Worm (Caenorhabditis elegans) whole organism, L1 larva: ENCODE results near the gene F41D9.2.

Experiments
- F16B12.6 ChIP-seq: fragments of 150-350 bp; optimal IDR thresholded peaks from 2 replicates; lab custom pipeline; 2014; ENCODE audit warnings: missing biosample characterization, missing genetic modification characterization
- aha-1 ChIP-seq: fragments of 150-350 bp; optimal IDR thresholded peaks from 2 replicates; lab custom pipeline; 2014; ENCODE audit warnings: missing biosample characterization, missing genetic modification characterization
- alr-1 ChIP-seq: fragments of 200-800 bp; sonication (Bioruptor generic); optimal IDR thresholded peaks from 2 replicates; lab custom pipeline; 2018; ENCODE audit warnings: borderline replicate concordance, mild to moderate bottlenecking, missing genetic modification characterization, missing compliant biosample characterization
- aly-2 ChIP-seq: fragments of 150-350 bp; optimal IDR thresholded peaks from 2 replicates; lab custom pipeline; 2014; ENCODE audit warnings: missing biosample characterization, missing genetic modification characterization
- ama-1 ChIP-seq: fragments of 150-350 bp; optimal IDR thresholded peaks from 2 replicates; lab custom pipeline; 2014
- blmp-1 ChIP-seq: fragments of 150-350 bp; optimal IDR thresholded peaks from 2 replicates; lab custom pipeline; 2014; ENCODE audit warnings: missing biosample characterization, missing genetic modification characterization
- ceh-63 ChIP-seq: fragments of 200-800 bp; sonication (Bioruptor generic); optimal IDR thresholded peaks from 2 replicates; lab custom pipeline; 2018; ENCODE audit warnings: mild to moderate bottlenecking, missing genetic modification characterization, missing compliant biosample characterization
- ceh-88 ChIP-seq: fragments of 200-800 bp; sonication (Bioruptor generic); IDR thresholded peaks from 2 replicates; pipeline ENCODE4 v1.3.6; 2022; ENCODE audit warnings: missing genetic modification characterization, missing compliant biosample characterization
- ceh-90 ChIP-seq: sonication (generic microtip); optimal IDR thresholded peaks from 2 replicates; lab custom pipeline; 2016; ENCODE audit warnings: missing genetic modification characterization, missing compliant biosample characterization
- dsc-1 ChIP-seq: sonication (generic microtip); optimal IDR thresholded peaks from 2 replicates; lab custom pipeline; 2016; ENCODE audit warnings: mild to moderate bottlenecking, missing genetic modification characterization, missing compliant biosample characterization
- efl-1 ChIP-seq, 4 experiments: fragments of 150-350 bp; optimal IDR thresholded peaks in 3 of 4; peaks in 1 of 4; 1 replicate in 1 of 4; 2 replicates in 3 of 4; lab custom pipeline; 2014; ENCODE audit warnings: missing biosample characterization in 2 of 4, missing genetic modification characterization in 2 of 4, missing genetic modification reagents in 2 of 4
- efl-3 ChIP-seq: fragments of 200-800 bp; sonication (Bioruptor generic); optimal IDR thresholded peaks from 2 replicates; lab custom pipeline; 2018; ENCODE audit warnings: mild to moderate bottlenecking, missing genetic modification characterization, missing compliant biosample characterization
- egl-13 ChIP-seq: sonication (generic microtip); optimal IDR thresholded peaks from 2 replicates; lab custom pipeline; 2016; ENCODE audit warnings: missing genotype, missing genetic modification reagents, missing genetic modification characterization, missing compliant biosample characterization
- ets-5 ChIP-seq: fragments of 200-800 bp; sonication (Bioruptor generic); IDR thresholded peaks from 2 replicates; pipeline ENCODE4 v1.3.6; 2022; ENCODE audit warnings: missing genetic modification characterization, missing compliant biosample characterization
- fkh-4 ChIP-seq: sonication (generic microtip); optimal IDR thresholded peaks from 2 replicates; lab custom pipeline; 2016; ENCODE audit warnings: missing compliant biosample characterization, missing genetic modification characterization, borderline replicate concordance
- grh-1 ChIP-seq: fragments of 200-800 bp; sonication (Bioruptor generic); IDR thresholded peaks from 2 replicates; pipeline ENCODE4 v1.3.6; 2022; ENCODE audit warnings: missing genetic modification reagents, missing genetic modification characterization, missing compliant biosample characterization
- hlh-17 ChIP-seq: fragments of 200-800 bp; sonication (Bioruptor generic); optimal IDR thresholded peaks from 2 replicates; lab custom pipeline; 2018; ENCODE audit warnings: missing genetic modification characterization, mild to moderate bottlenecking, missing compliant biosample characterization, moderate library complexity, borderline replicate concordance
- hlh-4 ChIP-seq: sonication (generic microtip); optimal IDR thresholded peaks from 2 replicates; lab custom pipeline; 2016; ENCODE audit warnings: mild to moderate bottlenecking, missing genetic modification characterization, missing compliant biosample characterization
- hpl-2 ChIP-seq: fragments of 150-350 bp; optimal IDR thresholded peaks from 2 replicates; lab custom pipeline; 2014; ENCODE audit warnings: missing biosample characterization, missing genetic modification reagents, missing genetic modification characterization
- irx-1 ChIP-seq: sonication (generic microtip); optimal IDR thresholded peaks from 2 replicates; lab custom pipeline; 2016; ENCODE audit warnings: missing genetic modification characterization, missing compliant biosample characterization
- isw-1 ChIP-seq: fragments of 200-800 bp; sonication (Bioruptor generic); IDR thresholded peaks from 2 replicates; pipeline ENCODE4 v1.3.6; 2022; ENCODE audit warnings: missing genetic modification characterization, missing compliant biosample characterization
- lin-13 ChIP-seq: fragments of 150-350 bp; optimal IDR thresholded peaks from 2 replicates; lab custom pipeline; 2014; ENCODE audit warnings: missing biosample characterization, missing genetic modification reagents, missing genetic modification characterization
- lin-14 ChIP-seq: fragments of 200-800 bp; sonication (Bioruptor generic); optimal IDR thresholded peaks from 2 replicates; lab custom pipeline; 2018; ENCODE audit warnings: mild to moderate bottlenecking, missing genetic modification characterization, moderate library complexity, missing compliant biosample characterization
- lin-15B ChIP-seq: fragments of 150-350 bp; sonication (generic microtip); optimal IDR thresholded peaks from 3 replicates; lab custom pipeline; 2014; ENCODE audit warnings: missing biosample characterization, missing genetic modification characterization
- lin-35 ChIP-seq, 2 experiments: fragments of 150-350 bp; optimal IDR thresholded peaks; 2 replicates each; lab custom pipeline; 2014; ENCODE audit warnings: missing biosample characterization in 2 of 2, missing genetic modification characterization in 2 of 2, missing genetic modification reagents in 2 of 2
- lin-39 ChIP-seq: fragments of 150-350 bp; optimal IDR thresholded peaks from 2 replicates; lab custom pipeline; 2014; ENCODE audit warnings: missing biosample characterization, missing genetic modification reagents, missing genetic modification characterization
- lsy-2 ChIP-seq, 2 experiments: fragments of 150-350 bp; optimal IDR thresholded peaks; 2 replicates each; lab custom pipeline; 2014; ENCODE audit warnings: missing biosample characterization in 2 of 2, missing genetic modification characterization in 2 of 2
- mab-9 ChIP-seq: fragments of 200-800 bp; sonication (Bioruptor generic); IDR thresholded peaks from 2 replicates; pipeline ENCODE4 v1.3.6; 2022; ENCODE audit warnings: missing genetic modification reagents, missing genetic modification characterization, missing compliant biosample characterization
- mep-1 ChIP-seq: fragments of 150-350 bp; optimal IDR thresholded peaks from 2 replicates; lab custom pipeline; 2014; ENCODE audit warnings: missing biosample characterization, missing genetic modification characterization
- nhr-12 ChIP-seq: sonication (generic microtip); optimal IDR thresholded peaks from 2 replicates; lab custom pipeline; 2017; ENCODE audit warnings: missing biosample characterization, missing genetic modification characterization
- nhr-71 ChIP-seq: sonication (generic microtip); optimal IDR thresholded peaks from 2 replicates; lab custom pipeline; 2016; ENCODE audit warnings: mild to moderate bottlenecking, missing genetic modification characterization, moderate library complexity, missing compliant biosample characterization
- nhr-76 ChIP-seq: sonication (generic microtip); optimal IDR thresholded peaks from 2 replicates; lab custom pipeline; 2017; ENCODE audit warnings: missing biosample characterization, missing genetic modification characterization
- nhr-84 ChIP-seq: sonication (generic microtip); optimal IDR thresholded peaks from 2 replicates; lab custom pipeline; 2017; ENCODE audit warnings: missing biosample characterization, missing genetic modification characterization
- nhr-85 ChIP-seq: sonication (generic microtip); peaks from one replicate; lab custom pipeline; 2016; ENCODE audit warnings: missing genetic modification characterization, inconsistent platforms, missing compliant biosample characterization
- nhr-90 ChIP-seq: sonication (generic microtip); optimal IDR thresholded peaks from 2 replicates; lab custom pipeline; 2016; ENCODE audit warnings: mild to moderate bottlenecking, missing genetic modification characterization, missing compliant biosample characterization; ENCODE audit not compliant: poor library complexity
- pag-3 ChIP-seq: sonication (generic microtip); optimal IDR thresholded peaks from 2 replicates; lab custom pipeline; 2017; ENCODE audit warnings: missing genetic modification characterization, mild to moderate bottlenecking, missing compliant biosample characterization, antibody characterized with exemption, borderline replicate concordance; ENCODE audit not compliant: insufficient read depth
- pqm-1 ChIP-seq: sonication (generic microtip); optimal IDR thresholded peaks from 3 replicates; lab custom pipeline; 2017; ENCODE audit warnings: missing biosample characterization, missing genetic modification characterization
- snpc-4 ChIP-seq: fragments of 150-350 bp; optimal IDR thresholded peaks from 2 replicates; lab custom pipeline; 2014; ENCODE audit warnings: missing biosample characterization, missing genetic modification characterization
- tbx-2 ChIP-seq: sonication (generic microtip); optimal IDR thresholded peaks from 2 replicates; lab custom pipeline; 2016; ENCODE audit warnings: missing genetic modification characterization, missing compliant biosample characterization
- unc-130 ChIP-seq: fragments of 150-350 bp; optimal IDR thresholded peaks from 2 replicates; lab custom pipeline; 2017; ENCODE audit warnings: missing biosample characterization, missing genetic modification characterization, inconsistent platforms
- unc-30 ChIP-seq: sonication (generic microtip); optimal IDR thresholded peaks from 2 replicates; lab custom pipeline; 2017; ENCODE audit warnings: missing biosample characterization, missing genetic modification characterization
- unc-62 ChIP-seq: fragments of 150-350 bp; optimal IDR thresholded peaks from 2 replicates; lab custom pipeline; 2014; ENCODE audit warnings: missing biosample characterization, missing genetic modification reagents, missing genetic modification characterization
- unc-98 ChIP-seq: fragments of 200-800 bp; sonication (Bioruptor generic); IDR thresholded peaks from 2 replicates; pipeline ENCODE4 v1.3.6; 2022; ENCODE audit warnings: missing genetic modification characterization, missing compliant biosample characterization
- zip-4 ChIP-seq: fragments of 200-800 bp; sonication (Bioruptor generic); optimal IDR thresholded peaks from 2 replicates; lab custom pipeline; 2018; ENCODE audit warnings: mild to moderate bottlenecking, missing genetic modification characterization, moderate library complexity, missing compliant biosample characterization
- ztf-11 ChIP-seq, 2 experiments: sonication (generic microtip); optimal IDR thresholded peaks; 2 replicates each; lab custom pipeline; 2016 to 2017; ENCODE audit warnings: missing genetic modification characterization in 2 of 2, missing biosample characterization in 1 of 2, missing compliant biosample characterization in 1 of 2
- ztf-4 ChIP-seq: fragments of 150-350 bp; optimal IDR thresholded peaks from 2 replicates; lab custom pipeline; 2014; ENCODE audit warnings: missing biosample characterization, missing genetic modification characterization

Gene F41D9.2

DNA sequence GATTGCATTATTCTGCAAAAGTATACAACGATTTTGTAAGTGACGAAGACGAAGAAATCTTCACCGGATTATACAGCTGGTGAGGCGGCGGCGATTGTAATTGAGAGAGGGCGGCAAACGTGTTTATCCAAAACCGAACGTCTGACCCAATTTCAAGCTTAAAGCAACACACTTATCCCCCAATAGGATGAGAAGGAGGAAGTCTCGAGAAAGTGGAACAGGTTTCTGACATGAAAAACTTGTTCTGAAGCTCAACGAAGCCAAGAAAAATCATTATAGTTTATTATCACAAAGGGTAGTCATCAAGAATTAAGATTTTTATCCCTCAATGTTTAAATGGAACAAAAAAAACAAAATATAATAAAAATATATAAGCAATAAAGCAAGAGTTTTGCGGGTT lies 33.6 kb upstream of the F41D9.2 start, which contains the start of gene spp-13:
TSS of gene spp-13 (minus strand) at position 143 of the 400 bp plus-strand sequence.
- peak; percentile 56 for TF ChIP-seq blmp-1
- TF ChIP-seq lin-13 (GFP tag; lab: Kevin White, UChicago) = no peak
- no peak for TF ChIP-seq zip-4
- TF ChIP-seq F16B12.6 (tag; lab: Kevin White, UChicago) = no peak

DNA sequence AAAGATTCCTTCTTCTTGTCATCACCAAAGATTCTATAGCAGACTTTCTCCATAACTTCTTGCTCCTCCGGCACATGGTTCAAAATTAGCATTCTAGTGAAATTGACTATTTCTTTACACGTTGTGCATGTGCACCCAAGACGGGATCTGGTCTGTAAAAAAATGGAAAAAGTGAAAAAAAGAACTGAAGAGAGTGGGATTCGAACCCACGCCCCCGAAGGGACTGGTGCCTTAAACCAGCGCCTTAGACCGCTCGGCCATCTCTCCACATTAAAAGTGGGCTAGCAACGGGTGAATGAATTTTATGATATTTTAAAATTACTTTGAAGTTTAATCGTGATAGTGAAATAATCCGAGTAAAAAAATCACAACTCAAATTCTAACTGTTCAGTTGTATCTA lies 33.0 kb upstream of the F41D9.2 start:
- TF ChIP-seq ceh-90 (tag; lab: Kevin White, UChicago) (no peak), lin-35 (GFP tag; optimal IDR thresholded peaks at IDR 0.05; lab: Kevin White, UChicago) (peak in 1 of 2 experiments; percentile 7), nhr-85 (tag; lab: Kevin White, UChicago) (peak; percentile 24), irx-1 (tag; lab: Kevin White, UChicago) (no peak), snpc-4 (tag; lab: Kevin White, UChicago) (no peak), lin-14 (GFP tag; lab: Kevin White, UChicago) (no peak), nhr-76 (tag; lab: Kevin White, UChicago) (no peak), efl-3 (GFP tag; lab: Kevin White, UChicago) (no peak), efl-1 (optimal IDR thresholded peaks at IDR 0.05; lab: Kevin White, UChicago) (no peak), efl-1 (GFP tag; optimal IDR thresholded peaks at IDR 0.05 in 1 of 2; lab: Kevin White, UChicago) (peak in 1 of 2 experiments; percentile 17), aly-2 (tag; lab: Kevin White, UChicago) (no peak), lin-15B (tag; lab: Kevin White, UChicago) (no peak), unc-98 (GFP tag; lab: Robert Waterston, UW) (no peak), ama-1 (lab: Kevin White, UChicago) (no peak), hlh-17 (GFP tag; lab: Kevin White, UChicago) (no peak), nhr-84 (tag; lab: Kevin White, UChicago) (no peak), ztf-11 (tag; optimal IDR thresholded peaks at IDR 0.05; lab: Kevin White, UChicago) (no peak), pqm-1 (tag; lab: Kevin White, UChicago) (no peak), egl-13 (tag; lab: Kevin White, UChicago) (no peak)

DNA sequence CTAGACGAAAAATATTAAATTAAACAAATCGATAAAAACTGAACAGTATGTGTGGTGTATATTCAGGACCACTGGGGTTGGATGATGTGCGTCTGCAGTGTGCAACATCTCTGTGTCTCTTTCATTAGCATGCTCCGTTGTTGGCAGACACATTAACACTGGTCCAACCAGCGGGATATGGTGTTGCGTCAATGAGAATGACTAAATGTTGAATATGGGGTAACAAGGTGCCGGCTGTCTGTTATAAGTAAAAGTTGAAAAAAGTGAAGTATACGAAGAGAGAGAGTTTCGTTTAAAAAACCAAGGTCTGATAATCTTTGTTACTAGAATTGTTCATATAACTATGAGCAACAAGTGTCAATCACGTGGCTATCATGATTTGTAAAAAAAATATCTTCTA lies 32.1 kb upstream of the F41D9.2 start, which contains the start of gene ced-8:
TSS of gene ced-8 (minus strand) at position 101 of the 400 bp plus-strand sequence.
- TF ChIP-seq irx-1 (tag; lab: Kevin White, UChicago) = no peak
- TF ChIP-seq unc-62 = no peak
- no peak for TF ChIP-seq nhr-71 (tag; lab: Kevin White, UChicago)
- TF ChIP-seq ztf-4 (tag; lab: Kevin White, UChicago) = no peak
- no peak for TF ChIP-seq nhr-90
- TF ChIP-seq lsy-2 (tag; optimal IDR thresholded peaks at IDR 0.05; lab: Kevin White, UChicago) = no peak
- no peak for TF ChIP-seq unc-30 (tag; lab: Kevin White, UChicago)
- TF ChIP-seq ets-5 (GFP tag; lab: Robert Waterston, UW) = no peak
- TF ChIP-seq hlh-4 (tag; lab: Kevin White, UChicago) = no peak
- TF ChIP-seq tbx-2 (tag; lab: Kevin White, UChicago) = no peak
- no peak for TF ChIP-seq mab-9 (GFP tag; lab: Robert Waterston, UW)
- TF ChIP-seq mep-1 (tag; lab: Kevin White, UChicago) = no peak
- TF ChIP-seq fkh-4 (tag; lab: Kevin White, UChicago) = no peak
- no peak for TF ChIP-seq pag-3
- TF ChIP-seq isw-1 (GFP tag; lab: Robert Waterston, UW) = no peak
- no peak for TF ChIP-seq lin-39 (tag; lab: Kevin White, UChicago)

DNA sequence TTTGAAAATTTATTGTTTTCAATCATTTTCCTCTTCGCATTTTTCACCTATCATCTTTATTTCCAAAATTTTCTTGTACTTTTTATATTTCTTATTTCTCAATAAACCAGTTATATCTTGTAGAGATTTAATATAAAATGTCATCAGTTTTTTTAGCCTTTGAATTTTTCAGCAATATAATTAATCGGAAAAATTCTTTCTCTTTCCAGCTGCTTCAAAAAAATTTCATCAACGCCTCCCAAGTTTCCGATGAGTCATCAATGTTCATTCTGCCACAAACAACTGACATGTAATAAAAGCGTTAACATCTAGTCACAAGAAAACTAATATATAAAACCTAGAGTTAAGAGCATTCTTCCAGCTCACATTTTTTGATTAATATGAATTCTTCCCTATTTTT lies 28.4 kb upstream of the F41D9.2 start, which contains the start of gene F08F1.4:
TSS of gene F08F1.4 (plus strand) at position 301 of the 400 bp plus-strand sequence.
- no peak for TF ChIP-seq aha-1
- no peak for TF ChIP-seq mab-9 (GFP tag; lab: Robert Waterston, UW)
- no peak for TF ChIP-seq nhr-12
- TF ChIP-seq alr-1 (tag; lab: Kevin White, UChicago) = no peak
- no peak for TF ChIP-seq dsc-1 (tag; lab: Kevin White, UChicago)
- TF ChIP-seq unc-130 (tag; lab: Kevin White, UChicago) = no peak
- TF ChIP-seq ceh-63 (GFP tag; lab: Kevin White, UChicago) = no peak
- TF ChIP-seq hlh-17 (GFP tag; lab: Kevin White, UChicago) = no peak
- TF ChIP-seq unc-98 (GFP tag; lab: Robert Waterston, UW) = no peak
- TF ChIP-seq lin-39 (tag; lab: Kevin White, UChicago) = no peak
- no peak for TF ChIP-seq efl-3 (GFP tag; lab: Kevin White, UChicago)
- no peak for TF ChIP-seq pag-3
- TF ChIP-seq hpl-2 (GFP tag; lab: Kevin White, UChicago) = no peak
- no peak for TF ChIP-seq grh-1 (GFP tag; lab: Robert Waterston, UW)
- no peak for TF ChIP-seq ceh-88 (GFP tag; lab: Robert Waterston, UW)
- TF ChIP-seq nhr-76 (tag; lab: Kevin White, UChicago) = no peak
- no peak for TF ChIP-seq lin-35 (GFP tag; optimal IDR thresholded peaks at IDR 0.05; lab: Kevin White, UChicago)
